Worm (Caenorhabditis elegans) whole organism, late embryonic: Measurements from ENCODE around the gene R12C12.7.

ENCODE experiments used
- K09A11.1 ChIP-seq: sonication (generic microtip); optimal IDR thresholded peaks from 2 replicates; lab custom pipeline; 2017; ENCODE audit warnings: antibody characterized with exemption, mild to moderate bottlenecking, missing genetic modification characterization, missing compliant biosample characterization; ENCODE audit not compliant: insufficient read depth
- T23F11.4 ChIP-seq: fragments of 200-800 bp; sonication (Bioruptor generic); optimal IDR thresholded peaks from 2 replicates; lab custom pipeline; 2018; ENCODE audit warnings: mild to moderate bottlenecking, missing genetic modification characterization, missing compliant biosample characterization
- ahr-1 ChIP-seq: sonication (generic microtip); optimal IDR thresholded peaks from 2 replicates; lab custom pipeline; 2016; ENCODE audit warnings: missing genetic modification characterization, missing compliant biosample characterization
- ceh-14 ChIP-seq: sonication (generic microtip); optimal IDR thresholded peaks from 2 replicates; lab custom pipeline; 2016; ENCODE audit warnings: missing genotype, missing genetic modification characterization, missing compliant biosample characterization
- ceh-18 ChIP-seq: sonication (generic microtip); optimal IDR thresholded peaks from 2 replicates; lab custom pipeline; 2016; ENCODE audit warnings: missing genetic modification characterization, missing compliant biosample characterization
- ceh-19 ChIP-seq: fragments of 200-800 bp; sonication (Bioruptor generic); optimal IDR thresholded peaks from 2 replicates; lab custom pipeline; 2018; ENCODE audit warnings: mild to moderate bottlenecking, missing genetic modification characterization, missing compliant biosample characterization
- ceh-31 ChIP-seq: sonication (generic microtip); optimal IDR thresholded peaks from 2 replicates; lab custom pipeline; 2016; ENCODE audit warnings: missing genetic modification characterization, missing compliant biosample characterization
- ceh-34 ChIP-seq: sonication (generic microtip); optimal IDR thresholded peaks from 2 replicates; lab custom pipeline; 2016; ENCODE audit warnings: mild to moderate bottlenecking, missing genetic modification characterization, missing compliant biosample characterization
- ceh-45 ChIP-seq: fragments of 200-800 bp; sonication (Bioruptor generic); IDR thresholded peaks from 2 replicates; pipeline ENCODE4 v1.3.6; 2022; ENCODE audit warnings: missing genetic modification reagents, missing genetic modification characterization, missing compliant biosample characterization
- ceh-6 ChIP-seq: fragments of 200-800 bp; sonication (Bioruptor generic); optimal IDR thresholded peaks from 2 replicates; lab custom pipeline; 2018; ENCODE audit warnings: mild to moderate bottlenecking, missing genetic modification characterization, missing compliant biosample characterization
- ceh-9 ChIP-seq: sonication (generic microtip); optimal IDR thresholded peaks from 2 replicates; lab custom pipeline; 2016; ENCODE audit warnings: mild to moderate bottlenecking, missing genetic modification characterization, inconsistent platforms, missing compliant biosample characterization
- che-1 ChIP-seq: sonication (generic microtip); optimal IDR thresholded peaks from 2 replicates; lab custom pipeline; 2016; ENCODE audit warnings: mild to moderate bottlenecking, missing genetic modification characterization, missing compliant biosample characterization
- dmd-4 ChIP-seq: sonication (generic microtip); optimal IDR thresholded peaks from 2 replicates; lab custom pipeline; 2016; ENCODE audit warnings: borderline replicate concordance, missing genetic modification characterization, missing compliant biosample characterization
- ets-4 ChIP-seq: sonication (generic microtip); optimal IDR thresholded peaks from 2 replicates; lab custom pipeline; 2016; ENCODE audit warnings: missing genetic modification characterization, missing compliant biosample characterization
- eyg-1 ChIP-seq: sonication (generic microtip); optimal IDR thresholded peaks from 2 replicates; lab custom pipeline; 2016; ENCODE audit warnings: missing genotype, missing genetic modification characterization, missing compliant biosample characterization
- fkh-10 ChIP-seq: fragments of 150-350 bp; optimal IDR thresholded peaks from 2 replicates; lab custom pipeline; 2014; ENCODE audit warnings: missing biosample characterization, missing genetic modification reagents, missing genetic modification characterization
- gmeb-2 ChIP-seq: sonication (generic microtip); optimal IDR thresholded peaks from 2 replicates; lab custom pipeline; 2016; ENCODE audit warnings: missing genetic modification characterization, inconsistent platforms, missing compliant biosample characterization
- hlh-30 ChIP-seq: sonication (generic microtip); optimal IDR thresholded peaks from 2 replicates; lab custom pipeline; 2017; ENCODE audit warnings: antibody characterized with exemption, missing genetic modification characterization, missing compliant biosample characterization; ENCODE audit not compliant: insufficient read depth
- hlh-8 ChIP-seq: sonication (generic microtip); optimal IDR thresholded peaks from 2 replicates; lab custom pipeline; 2016; ENCODE audit warnings: missing genotype, missing genetic modification characterization, missing compliant biosample characterization
- lin-11 ChIP-seq: fragments of 200-800 bp; sonication (Bioruptor generic); optimal IDR thresholded peaks from 2 replicates; lab custom pipeline; 2018; ENCODE audit warnings: mild to moderate bottlenecking, missing genetic modification characterization, missing compliant biosample characterization
- nfya-1 ChIP-seq: sonication (generic microtip); optimal IDR thresholded peaks from 2 replicates; lab custom pipeline; 2017; ENCODE audit warnings: missing genetic modification characterization, mild to moderate bottlenecking, missing compliant biosample characterization, antibody characterized with exemption, moderate library complexity
- nhr-11 ChIP-seq: fragments of 150-350 bp; optimal IDR thresholded peaks from 2 replicates; lab custom pipeline; 2014; ENCODE audit warnings: missing biosample characterization, missing genetic modification characterization
- npax-4 ChIP-seq: sonication (generic microtip); optimal IDR thresholded peaks from 2 replicates; lab custom pipeline; 2016; ENCODE audit warnings: missing genetic modification characterization, missing compliant biosample characterization
- odd-2 ChIP-seq: sonication (generic microtip); optimal IDR thresholded peaks from 2 replicates; lab custom pipeline; 2017; ENCODE audit warnings: antibody characterized with exemption, mild to moderate bottlenecking, missing genetic modification characterization, missing compliant biosample characterization
- pag-3 ChIP-seq: sonication (generic microtip); optimal IDR thresholded peaks from 2 replicates; lab custom pipeline; 2016; ENCODE audit warnings: missing compliant biosample characterization, missing genetic modification characterization, borderline replicate concordance
- pat-9 ChIP-seq: fragments of 200-800 bp; sonication (Bioruptor generic); optimal IDR thresholded peaks from 2 replicates; lab custom pipeline; 2018; ENCODE audit warnings: mild to moderate bottlenecking, missing genetic modification characterization, moderate library complexity, missing compliant biosample characterization
- pha-2 ChIP-seq: sonication (generic microtip); optimal IDR thresholded peaks from 2 replicates; lab custom pipeline; 2017; ENCODE audit warnings: mild to moderate bottlenecking, missing genetic modification characterization, missing compliant biosample characterization
- pha-4 ChIP-seq: fragments of 150-350 bp; optimal IDR thresholded peaks from 2 replicates; lab custom pipeline; 2018; ENCODE audit warnings: missing biosample characterization, missing genetic modification reagents, missing genetic modification characterization
- pros-1 ChIP-seq: fragments of 150-350 bp; optimal IDR thresholded peaks from 2 replicates; lab custom pipeline; 2014; ENCODE audit warnings: missing biosample characterization, missing genetic modification reagents, missing genetic modification characterization
- tbx-2 ChIP-seq: sonication (generic microtip); optimal IDR thresholded peaks from 2 replicates; lab custom pipeline; 2016; ENCODE audit warnings: missing genetic modification characterization, missing compliant biosample characterization
- tbx-7 ChIP-seq: sonication (generic microtip); optimal IDR thresholded peaks from 2 replicates; lab custom pipeline; 2016; ENCODE audit warnings: missing genotype, missing genetic modification characterization, missing compliant biosample characterization
- ttx-3 ChIP-seq: sonication (generic microtip); optimal IDR thresholded peaks from 2 replicates; lab custom pipeline; 2016; ENCODE audit warnings: missing genetic modification reagents, missing genetic modification characterization, missing compliant biosample characterization
- unc-3 ChIP-seq, 2 experiments: fragments of 200-800 bp in 1 of 2; sonication (Bioruptor generic) in 1 of 2; sonication (generic microtip) in 1 of 2; conservative IDR thresholded peaks in 1 of 2; optimal IDR thresholded peaks in 1 of 2; 2 replicates each; pipeline versions ENCODE4 v1.3.6 to Lab custom; 2016 to 2022; ENCODE audit warnings: missing compliant biosample characterization in 2 of 2, missing genetic modification characterization in 2 of 2, missing genetic modification reagents in 1 of 2
- unc-42 ChIP-seq: sonication (generic microtip); optimal IDR thresholded peaks from 2 replicates; lab custom pipeline; 2016; ENCODE audit warnings: missing genotype, missing genetic modification characterization, missing compliant biosample characterization
- unc-55 ChIP-seq: sonication (generic microtip); optimal IDR thresholded peaks from 2 replicates; lab custom pipeline; 2017; ENCODE audit warnings: missing biosample characterization, missing genetic modification reagents, missing genetic modification characterization
- zip-5 ChIP-seq: sonication (generic microtip); optimal IDR thresholded peaks from 2 replicates; lab custom pipeline; 2016; ENCODE audit warnings: missing genetic modification characterization, missing compliant biosample characterization
- ztf-16 ChIP-seq: sonication (generic microtip); optimal IDR thresholded peaks from 2 replicates; lab custom pipeline; 2017; ENCODE audit warnings: missing genetic modification characterization, missing compliant biosample characterization

R12C12.7 gene

ce11 chrII:6047639-6048159 lies 8.1 kb downstream of the R12C12.7 start, which contains the start of the genes R12C12.6 and ran-5 (continued):
- TF ChIP-seq npax-4 (no peak), T23F11.4 (GFP tag; lab: Kevin White, UChicago) (no peak), che-1 (tag; lab: Kevin White, UChicago) (no peak), fkh-10 (GFP tag; lab: Kevin White, UChicago) (no peak), K09A11.1 (tag; lab: Kevin White, UChicago) (no peak), pros-1 (tag; lab: Kevin White, UChicago) (no peak), nhr-11 (tag; lab: Kevin White, UChicago) (no peak), unc-42 (tag; lab: Kevin White, UChicago) (no peak), tbx-2 (tag; lab: Kevin White, UChicago) (peak; percentile 48), ets-4 (tag; lab: Kevin White, UChicago) (no peak), pha-4 (tag; lab: Kevin White, UChicago) (no peak), odd-2 (tag; lab: Kevin White, UChicago) (peak; percentile 2), ztf-16 (peak; percentile 44), pag-3 (tag; lab: Kevin White, UChicago) (no peak), eyg-1 (tag; lab: Kevin White, UChicago) (no peak), lin-11 (tag; lab: Kevin White, UChicago) (peak; percentile 35), ceh-34 (tag; lab: Kevin White, UChicago) (peak; percentile 37), zip-5 (tag; lab: Kevin White, UChicago) (no peak), ceh-6 (GFP tag; lab: Kevin White, UChicago) (no peak), pha-2 (tag; lab: Kevin White, UChicago) (no peak), gmeb-2 (no peak), hlh-30 (tag; lab: Kevin White, UChicago) (no peak), ceh-9 (tag; lab: Kevin White, UChicago) (no peak), nfya-1 (tag; lab: Kevin White, UChicago) (peak; percentile 52), ttx-3 (peak; percentile 24), ceh-31 (tag; lab: Kevin White, UChicago) (peak; percentile 34), unc-3 (GFP tag; conservative IDR thresholded peaks at IDR 0.05; lab: Robert Waterston, UW) (0 out of 2 replicates have a peak, but pooled peaks have one; percentile 28), unc-3 (tag; optimal IDR thresholded peaks at IDR 0.05; lab: Kevin White, UChicago) (no peak), dmd-4 (tag; lab: Kevin White, UChicago) (no peak), ceh-45 (GFP tag; lab: Robert Waterston, UW) (no peak), hlh-8 (tag; lab: Kevin White, UChicago) (no peak), tbx-7 (tag; lab: Kevin White, UChicago) (no peak), ceh-19 (GFP tag; lab: Kevin White, UChicago) (no peak), pat-9 (tag; lab: Kevin White, UChicago) (no peak), ahr-1 (tag; lab: Kevin White, UChicago) (no peak), unc-55 (GFP tag; lab: Kevin White, UChicago) (no peak)

- TF ChIP-seq ceh-14 (tag; lab: Kevin White, UChicago) (no peak), ceh-18 (tag; lab: Kevin White, UChicago) (peak; percentile 6), che-1 (tag; lab: Kevin White, UChicago) (no peak)
Measured at ce11 chrII:6046023-6046631, 9.7 kb downstream of the R12C12.7 start.
